Fruit fly (Drosophila melanogaster) whole organism: ENCODE results near the gene CG34150.

ENCODE experiments used
- CG8478 ChIP-seq: fragments of >200 bp; optimal IDR thresholded peaks from 2 replicates; lab custom pipeline; 2018; ENCODE audit warnings: inconsistent platforms
- Dll ChIP-seq: fragments of >200 bp; optimal IDR thresholded peaks from 2 replicates; lab custom pipeline; 2017
- pan ChIP-seq: fragments of >200 bp; optimal IDR thresholded peaks from 2 replicates; lab custom pipeline; 2017
- psq ChIP-seq: fragments of >200 bp; optimal IDR thresholded peaks from 2 replicates; lab custom pipeline; 2017
- usp ChIP-seq: fragments of >200 bp; optimal IDR thresholded peaks from 2 replicates; lab custom pipeline; 2017; ENCODE audit warnings: missing biosample characterization, missing genetic modification characterization, mixed read lengths

DNA sequence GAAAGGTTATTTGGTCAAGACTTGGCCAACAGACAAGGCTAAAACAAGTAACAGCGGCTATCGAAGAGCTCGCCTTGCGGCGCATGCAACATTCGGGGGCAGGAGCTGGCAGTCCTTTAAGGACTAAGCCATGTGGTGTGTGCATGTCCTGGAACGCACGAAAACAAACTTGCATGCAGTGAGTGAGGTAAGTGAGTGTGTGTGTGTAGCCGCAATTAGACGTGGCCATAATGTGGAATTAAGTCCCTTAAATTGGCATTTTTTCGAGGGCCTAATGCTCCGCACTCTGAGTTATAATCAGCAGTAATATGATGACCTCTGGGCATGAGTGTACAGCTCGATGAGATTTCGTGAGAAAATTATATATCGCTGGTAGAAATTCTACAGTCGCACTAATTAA lies 19.6 kb downstream of the CG34150 start, which contains the start of gene sosie:
- no peak for TF ChIP-seq psq (lab: Kevin White, UChicago)
- TF ChIP-seq CG8478: no peak
- no peak for TF ChIP-seq usp
- TF ChIP-seq Dll (lab: Kevin White, UChicago): no peak
- no peak for TF ChIP-seq pan (lab: Kevin White, UChicago)
